Worm (Caenorhabditis elegans): ENCODE results near the gene Y32F6A.4.

The Y32F6A.4 gene

ce11 chrV:10466607-10467092 is 32.8 kb upstream of the Y32F6A.4 start (continued):
- peak; percentile 78; the same call in 1 of the 2 replicates for TF ChIP-seq dox-1 (GFP tag; IDR thresholded peaks at IDR 0.05)
- no peak for TF ChIP-seq sptf-2 (GFP tag; optimal IDR thresholded peaks at IDR 0.05)
- TF ChIP-seq nfyb-1 (GFP tag; IDR thresholded peaks at IDR 0.05) = peak; percentile 78
- TF ChIP-seq hrde-1 (tag; optimal IDR thresholded peaks at IDR 0.05; ENCODE audit: borderline replicate concordance) = no peak
- no peak for TF ChIP-seq sdz-38 (tag; optimal IDR thresholded peaks at IDR 0.05)
- no peak for TF ChIP-seq snpc-1.1 (tag; optimal IDR thresholded peaks at IDR 0.05; ENCODE audit: insufficient read depth)
- TF ChIP-seq fkh-3 (tag; optimal IDR thresholded peaks at IDR 0.05) = no peak
- TF ChIP-seq rcor-1 (GFP tag; IDR thresholded peaks at IDR 0.05) = no peak
- peak; percentile 60 for TF ChIP-seq die-1 (tag; optimal IDR thresholded peaks at IDR 0.05)
- no peak for TF ChIP-seq snpc-4 (GFP tag; optimal IDR thresholded peaks at IDR 0.05)
- peak; percentile 25 to 67 (median 38) for TF ChIP-seq snpc-4 (tag; optimal IDR thresholded peaks at IDR 0.05)
- peak; percentile 8 for TF ChIP-seq ztf-3 (GFP tag; optimal IDR thresholded peaks at IDR 0.05)
- TF ChIP-seq ceh-27 (GFP tag; optimal IDR thresholded peaks at IDR 0.05) = peak; percentile 94
- TF ChIP-seq B0035.1 (tag; optimal IDR thresholded peaks at IDR 0.05) = peak; percentile 16
- no peak for TF ChIP-seq nhr-90 (tag; optimal IDR thresholded peaks at IDR 0.05)
- TF ChIP-seq ccch-3 (GFP tag; optimal IDR thresholded peaks at IDR 0.05) = no peak
- TF ChIP-seq hmg-1.2 (GFP tag; IDR thresholded peaks at IDR 0.05) = peak; percentile 85
- TF ChIP-seq K12H6.12 (tag; optimal IDR thresholded peaks at IDR 0.05) = peak; percentile 90
- peak; percentile 60; the same call in 1 of the 2 replicates for TF ChIP-seq lin-26 (GFP tag; IDR thresholded peaks at IDR 0.05)
- no peak for TF ChIP-seq zfh-2 (GFP tag; conservative IDR thresholded peaks at IDR 0.05)
- peak; percentile 92 for TF ChIP-seq somi-1 (GFP tag; optimal IDR thresholded peaks at IDR 0.05)
- peak; percentile 79 for TF ChIP-seq C06A6.2 (GFP tag; conservative IDR thresholded peaks at IDR 0.05)
- no peak for TF ChIP-seq aptf-2 (GFP tag; conservative IDR thresholded peaks at IDR 0.05)
- no peak for TF ChIP-seq rec-8 (tag; optimal IDR thresholded peaks at IDR 0.05)
- peak; percentile 57 for TF ChIP-seq lin-54 (GFP tag; optimal IDR thresholded peaks at IDR 0.05)
- TF ChIP-seq rpc-1 (optimal IDR thresholded peaks at IDR 0.05) = no peak
- no peak for TF ChIP-seq rpc-1 (tag; optimal IDR thresholded peaks at IDR 0.05)
- TF ChIP-seq Y53G8AR.9 (GFP tag; conservative IDR thresholded peaks at IDR 0.05) = 0 out of 2 replicates have a peak, but pooled peaks have one; percentile 56
- TF ChIP-seq lag-1 (GFP tag; IDR thresholded peaks at IDR 0.05) = no peak
- no peak for TF ChIP-seq T26A5.8 (tag; optimal IDR thresholded peaks at IDR 0.05)
- no peak for TF ChIP-seq ets-4 (GFP tag; optimal IDR thresholded peaks at IDR 0.05)
- TF ChIP-seq ceh-79 (tag; optimal IDR thresholded peaks at IDR 0.05) = no peak
- TF ChIP-seq atf-7 (tag; optimal IDR thresholded peaks at IDR 0.05) = peak; percentile 88
- TF ChIP-seq xnd-1 (tag; optimal IDR thresholded peaks at IDR 0.05) = no peak
- no peak for TF ChIP-seq ztf-28 (GFP tag; IDR thresholded peaks at IDR 0.05)
- TF ChIP-seq ama-1 (optimal IDR thresholded peaks at IDR 0.05) = no peak
- no peak for TF ChIP-seq ama-1 (GFP tag; optimal IDR thresholded peaks at IDR 0.05)
- peak; percentile 89 for TF ChIP-seq attf-5 (GFP tag; optimal IDR thresholded peaks at IDR 0.05)
- no peak for TF ChIP-seq Y79H2A.3 (GFP tag; conservative IDR thresholded peaks at IDR 0.05)
- TF ChIP-seq tbp1 (GFP tag; optimal IDR thresholded peaks at IDR 0.05) = peak; percentile 59
- peak; percentile 32; the same call in 1 of the 2 replicates for TF ChIP-seq lir-1 (GFP tag; conservative IDR thresholded peaks at IDR 0.05)
- no peak for TF ChIP-seq hlh-12 (tag; optimal IDR thresholded peaks at IDR 0.05)
- peak; percentile 53 for TF ChIP-seq tlf-1 (GFP tag; optimal IDR thresholded peaks at IDR 0.05)
- TF ChIP-seq F49E8.2 (tag; optimal IDR thresholded peaks at IDR 0.05; ENCODE audit: insufficient read depth) = no peak
- TF ChIP-seq snpc-1.3 (tag; optimal IDR thresholded peaks at IDR 0.05; ENCODE audit: insufficient read depth) = no peak
- TF ChIP-seq snpc-3.4 (tag; optimal IDR thresholded peaks at IDR 0.05) = no peak
- no peak for TF ChIP-seq let-607 (tag; optimal IDR thresholded peaks at IDR 0.05)

Data from whole organism, young adult.